Fruit fly (Drosophila melanogaster) whole organism, prepupa: ENCODE results near the gene Esyt2.

Experiments used
- CG11902 ChIP-seq: fragments of 200-800 bp; sonication (Bioruptor generic); optimal IDR thresholded peaks from 3 replicates; lab custom pipeline; 2016; ENCODE audit warnings: missing biosample characterization, missing genetic modification characterization
- CG3032 ChIP-seq: fragments of 200-800 bp; optimal IDR thresholded peaks from 2 replicates; lab custom pipeline; 2019; ENCODE audit warnings: missing biosample characterization, mild to moderate bottlenecking, missing genetic modification characterization, moderate library complexity
- CG31627 ChIP-seq: fragments of 200-800 bp; sonication (Bioruptor generic); optimal IDR thresholded peaks from 3 replicates; lab custom pipeline; 2016; ENCODE audit warnings: missing biosample characterization, missing genetic modification characterization
- CG32006 ChIP-seq: fragments of 200-800 bp; sonication (Bioruptor generic); optimal IDR thresholded peaks from 3 replicates; lab custom pipeline; 2017; ENCODE audit warnings: missing biosample characterization, mild to moderate bottlenecking, missing genetic modification characterization
- CG4318 ChIP-seq: fragments of 200-800 bp; sonication (Bioruptor generic); optimal IDR thresholded peaks from 3 replicates; lab custom pipeline; 2017; ENCODE audit warnings: missing biosample characterization, mild to moderate bottlenecking, missing genetic modification characterization
- CG6276 ChIP-seq: fragments of 200-800 bp; sonication (Bioruptor generic); optimal IDR thresholded peaks from 2 replicates; lab custom pipeline; 2017; ENCODE audit warnings: missing biosample characterization, mild to moderate bottlenecking, missing genetic modification characterization
- CG6808 ChIP-seq: fragments of 200-800 bp; sonication (Bioruptor generic); optimal IDR thresholded peaks from 3 replicates; lab custom pipeline; 2017; ENCODE audit warnings: missing biosample characterization, missing genetic modification characterization, mild to moderate bottlenecking, moderate library complexity, missing genetic modification reagents
- CG7368 ChIP-seq: fragments of 200-800 bp; sonication (Bioruptor generic); optimal IDR thresholded peaks from 3 replicates; lab custom pipeline; 2016; ENCODE audit warnings: missing biosample characterization, missing genetic modification characterization
- CG8119 ChIP-seq: fragments of 200-800 bp; sonication (Bioruptor generic); IDR thresholded peaks from 3 replicates; pipeline ENCODE4 v1.3.6; 2022; ENCODE audit warnings: missing biosample characterization, missing genetic modification characterization
- CG8319 ChIP-seq: fragments of 200-800 bp; sonication (Bioruptor generic); optimal IDR thresholded peaks from 3 replicates; lab custom pipeline; 2016; ENCODE audit warnings: missing biosample characterization, missing genetic modification characterization
- CG8632 ChIP-seq: fragments of 200-800 bp; sonication (Bioruptor generic); optimal IDR thresholded peaks from 3 replicates; lab custom pipeline; 2016; ENCODE audit warnings: missing biosample characterization, missing genetic modification characterization
- Eip75B ChIP-seq: fragments of 200-800 bp; sonication (Bioruptor generic); optimal IDR thresholded peaks from 3 replicates; lab custom pipeline; 2016; ENCODE audit warnings: missing biosample characterization, missing genetic modification characterization
- Eip78C ChIP-seq: fragments of 200-800 bp; sonication (Bioruptor generic); peaks from one replicate; lab custom pipeline; 2016; ENCODE audit warnings: missing biosample characterization, missing genetic modification characterization
- Hr38 ChIP-seq: sonication (Bioruptor generic); optimal IDR thresholded peaks from 2 replicates; lab custom pipeline; 2016; ENCODE audit warnings: missing biosample characterization, missing genetic modification characterization
- Lpt ChIP-seq: fragments of 200-800 bp; sonication (Bioruptor generic); optimal IDR thresholded peaks from 3 replicates; lab custom pipeline; 2016; ENCODE audit warnings: missing biosample characterization, missing genetic modification characterization
- Met ChIP-seq: fragments of 200-800 bp; sonication (Bioruptor generic); optimal IDR thresholded peaks from 3 replicates; lab custom pipeline; 2016; ENCODE audit warnings: missing biosample characterization, missing genetic modification characterization
- Smox ChIP-seq: fragments of 200-800 bp; sonication (Bioruptor generic); optimal IDR thresholded peaks from 3 replicates; lab custom pipeline; 2016; ENCODE audit warnings: missing biosample characterization, missing genetic modification characterization
- Sox102F ChIP-seq: fragments of 200-800 bp; sonication (Bioruptor generic); optimal IDR thresholded peaks from 2 replicates; lab custom pipeline; 2016; ENCODE audit warnings: missing biosample characterization, mild to moderate bottlenecking, missing genetic modification characterization
- achi ChIP-seq: fragments of 200-800 bp; sonication (Bioruptor generic); optimal IDR thresholded peaks from 3 replicates; lab custom pipeline; 2016; ENCODE audit warnings: missing biosample characterization, missing genetic modification characterization
- acj6 ChIP-seq: fragments of 200-800 bp; sonication (Bioruptor generic); optimal IDR thresholded peaks from 3 replicates; lab custom pipeline; 2016; ENCODE audit warnings: missing biosample characterization, missing genetic modification characterization
- cyc ChIP-seq: fragments of 200-800 bp; sonication (Bioruptor generic); optimal IDR thresholded peaks from 3 replicates; lab custom pipeline; 2016; ENCODE audit warnings: missing biosample characterization, missing genetic modification characterization
- dac ChIP-seq: fragments of 200-800 bp; sonication (Bioruptor generic); optimal IDR thresholded peaks from 2 replicates; lab custom pipeline; 2017; ENCODE audit warnings: missing biosample characterization, mild to moderate bottlenecking, missing genetic modification characterization
- dsx ChIP-seq: fragments of 200-800 bp; optimal IDR thresholded peaks from 3 replicates; lab custom pipeline; 2019; ENCODE audit warnings: missing biosample characterization, mild to moderate bottlenecking, missing genetic modification characterization, moderate library complexity; ENCODE audit not compliant: poor library complexity, severe bottlenecking
- eg ChIP-seq: fragments of 200-800 bp; sonication (Bioruptor generic); IDR thresholded peaks from 3 replicates; pipeline ENCODE4 v1.3.6; 2022; ENCODE audit warnings: missing biosample characterization, missing genetic modification characterization
- esn ChIP-seq: fragments of 200-800 bp; sonication (Bioruptor generic); optimal IDR thresholded peaks from 2 replicates; lab custom pipeline; 2016; ENCODE audit warnings: missing biosample characterization, mild to moderate bottlenecking, missing genetic modification characterization, moderate library complexity
- fd59A ChIP-seq: fragments of 200-800 bp; sonication (Bioruptor generic); optimal IDR thresholded peaks from 2 replicates; lab custom pipeline; 2017; ENCODE audit warnings: missing biosample characterization, mild to moderate bottlenecking, missing genetic modification characterization, missing genetic modification reagents
- fd85E ChIP-seq: fragments of 200-800 bp; sonication (Bioruptor generic); optimal IDR thresholded peaks from 3 replicates; lab custom pipeline; 2016; ENCODE audit warnings: missing biosample characterization, missing genetic modification characterization
- lz ChIP-seq: fragments of 200-800 bp; sonication (Bioruptor generic); optimal IDR thresholded peaks from 3 replicates; lab custom pipeline; 2016; ENCODE audit warnings: missing biosample characterization, missing genetic modification characterization
- pdm3 ChIP-seq: fragments of 200-800 bp; sonication (Bioruptor generic); optimal IDR thresholded peaks from 3 replicates; lab custom pipeline; 2016; ENCODE audit warnings: missing biosample characterization, missing genetic modification characterization
- spab ChIP-seq: fragments of 200-800 bp; sonication (Bioruptor generic); optimal IDR thresholded peaks from 2 replicates; lab custom pipeline; 2017; ENCODE audit warnings: missing biosample characterization, mild to moderate bottlenecking, missing genetic modification characterization, missing genetic modification reagents
- ss ChIP-seq, 2 experiments: fragments of 200-800 bp; sonication (Bioruptor generic); optimal IDR thresholded peaks; 2 replicates in 1 of 2; 3 replicates in 1 of 2; lab custom pipeline; 2017 to 2018; ENCODE audit warnings: mild to moderate bottlenecking in 2 of 2, missing biosample characterization in 2 of 2, missing genetic modification characterization in 2 of 2, moderate library complexity in 1 of 2
- svp ChIP-seq: fragments of 200-800 bp; sonication (Bioruptor generic); peaks from one replicate; lab custom pipeline; 2016; ENCODE audit warnings: missing biosample characterization, missing genetic modification characterization
- topi ChIP-seq: fragments of 200-800 bp; sonication (Bioruptor generic); optimal IDR thresholded peaks from 3 replicates; lab custom pipeline; 2016; ENCODE audit warnings: missing biosample characterization, missing genetic modification characterization
- vri ChIP-seq: fragments of 200-800 bp; sonication (Bioruptor generic); optimal IDR thresholded peaks from 3 replicates; lab custom pipeline; 2016; ENCODE audit warnings: missing biosample characterization, mild to moderate bottlenecking, missing genetic modification characterization

Gene Esyt2

dm6 chr3R:24562323-24563025, 18.0 kb downstream of the Esyt2 start:
- TF ChIP-seq achi (GFP tag; lab: Kevin White, UChicago) (no peak), CG6808 (GFP tag; lab: Kevin White, UChicago) (peak; percentile 17), dsx (GFP tag; lab: Kevin White, UChicago) (peak; percentile 3), Eip78C (GFP tag; lab: Kevin White, UChicago) (peak; percentile 8), Smox (GFP tag; lab: Kevin White, UChicago) (no peak), eg (no peak)
- TF ChIP-seq, all 60 proteins: peak for 3

- no peak for TF ChIP-seq CG8319 (GFP tag; lab: Kevin White, UChicago)
- no peak for TF ChIP-seq Met (GFP tag; lab: Kevin White, UChicago)
- TF ChIP-seq Lpt (GFP tag; lab: Kevin White, UChicago) = no peak
- no peak for TF ChIP-seq Sox102F (GFP tag; lab: Kevin White, UChicago)
- TF ChIP-seq ss (GFP tag; optimal IDR thresholded peaks at IDR 0.05; lab: Kevin White, UChicago) = no peak
- TF ChIP-seq svp (GFP tag; lab: Kevin White, UChicago) = no peak
- TF ChIP-seq CG7368 (GFP tag; lab: Kevin White, UChicago) = no peak
- TF ChIP-seq pdm3 (GFP tag; lab: Kevin White, UChicago) = no peak
- no peak for TF ChIP-seq esn
- TF ChIP-seq fd59A (GFP tag; lab: Kevin White, UChicago) = no peak
- TF ChIP-seq spab = no peak
- no peak for TF ChIP-seq CG11902 (GFP tag; lab: Kevin White, UChicago)
- TF ChIP-seq Hr38 (GFP tag; lab: Kevin White, UChicago) = no peak
- no peak for TF ChIP-seq lz (GFP tag; lab: Kevin White, UChicago)
- TF ChIP-seq topi (GFP tag; lab: Kevin White, UChicago) = no peak
- TF ChIP-seq, all 60 proteins: peak for 0
These were observed 18.7 kb downstream of the Esyt2 start for dm6 chr3R:24563039-24563825.

DNA sequence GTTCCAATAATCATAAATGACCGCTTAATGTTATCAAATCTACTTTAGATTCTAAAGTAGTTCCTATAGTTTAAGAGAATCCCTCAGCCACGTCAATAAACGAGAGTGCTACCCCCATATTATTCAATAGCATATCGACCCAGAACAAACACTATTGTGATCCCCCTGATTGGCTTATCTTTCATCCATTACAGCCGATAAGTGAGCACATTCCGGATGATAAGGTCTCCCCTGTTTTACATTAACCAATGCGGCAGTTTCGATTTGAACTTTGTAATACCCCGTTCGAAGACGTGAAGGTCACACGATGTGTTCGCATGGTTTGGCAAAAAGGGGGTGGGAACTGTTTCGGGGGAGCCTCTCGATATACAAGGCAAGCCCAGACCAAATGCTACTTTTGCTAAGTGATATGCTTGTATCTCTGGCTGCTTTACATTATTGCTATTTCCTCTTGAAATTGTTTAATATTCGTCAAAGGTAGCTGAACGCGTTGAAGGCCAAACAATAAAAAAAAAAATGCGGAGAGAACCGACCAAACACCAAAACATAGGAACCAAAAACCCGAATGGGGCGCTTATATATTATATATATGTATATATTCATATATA, 19.8 kb downstream of the Esyt2 start:
- TF ChIP-seq dac (GFP tag; lab: Kevin White, UChicago) = no peak
- TF ChIP-seq CG31627 = no peak
- TF ChIP-seq topi (GFP tag; lab: Kevin White, UChicago) = no peak
- no peak for TF ChIP-seq CG8319 (GFP tag; lab: Kevin White, UChicago)
- no peak for TF ChIP-seq CG8119 (GFP tag; lab: Robert Waterston, UW)
- no peak for TF ChIP-seq vri
- no peak for TF ChIP-seq Sox102F (GFP tag; lab: Kevin White, UChicago)
- no peak for TF ChIP-seq CG8632 (GFP tag; lab: Kevin White, UChicago)
- no peak for TF ChIP-seq CG6276
- TF ChIP-seq cyc (GFP tag; lab: Kevin White, UChicago) = no peak
- TF ChIP-seq acj6 (GFP tag; lab: Kevin White, UChicago) = no peak
- TF ChIP-seq Eip78C (GFP tag; lab: Kevin White, UChicago) = no peak
- TF ChIP-seq fd85E (GFP tag; lab: Kevin White, UChicago) = no peak

DNA sequence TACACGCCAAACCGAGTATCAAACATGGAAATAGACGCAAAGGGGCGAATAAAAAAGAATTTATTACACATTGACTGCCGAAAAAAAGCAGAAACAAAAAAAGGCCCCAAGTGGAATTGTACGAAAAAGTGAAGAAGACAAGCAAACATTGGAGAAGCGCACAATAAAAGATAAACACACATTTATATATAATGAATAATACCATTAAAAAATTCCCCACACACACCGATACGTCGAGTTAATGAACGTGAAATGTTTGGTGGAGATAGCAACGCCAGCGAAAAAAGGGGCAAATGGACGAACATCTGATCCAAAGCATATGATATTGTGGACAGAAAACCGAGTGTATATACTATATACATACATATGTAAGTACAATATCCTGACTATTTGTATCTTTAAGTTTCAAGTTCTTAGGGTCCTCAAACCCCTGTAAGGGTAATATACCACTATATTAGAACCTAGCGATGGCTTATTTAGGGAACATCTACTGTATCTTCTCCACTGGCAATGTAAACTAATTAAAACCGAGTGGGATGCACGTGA, 20.4 kb downstream of the Esyt2 start:
- TF ChIP-seq Eip75B = no peak
- peak; percentile 9 for TF ChIP-seq vri
- peak; percentile 5 for TF ChIP-seq CG31627
- no peak for TF ChIP-seq CG4318 (GFP tag; lab: Kevin White, UChicago)
- TF ChIP-seq CG32006 (GFP tag; lab: Kevin White, UChicago) = no peak
- TF ChIP-seq CG3032 = no peak
- TF ChIP-seq, all 60 proteins: peak for 2
